Worm (Caenorhabditis elegans) whole organism, L2 larva: ENCODE results near the gene E02H4.4.

Experiments
- C34F6.9 ChIP-seq: fragments of 150-350 bp; optimal IDR thresholded peaks from 2 replicates; lab custom pipeline; 2014; ENCODE audit warnings: missing biosample characterization, missing genetic modification characterization
- F13H6.1 ChIP-seq: sonication (generic microtip); optimal IDR thresholded peaks from 2 replicates; lab custom pipeline; 2016; ENCODE audit warnings: missing genetic modification characterization, missing compliant biosample characterization
- R02D3.7 ChIP-seq: fragments of 150-350 bp; optimal IDR thresholded peaks from 2 replicates; lab custom pipeline; 2014; ENCODE audit warnings: missing biosample characterization, missing genetic modification characterization
- Y55F3AM.14 ChIP-seq: fragments of 200-800 bp; sonication (Bioruptor generic); optimal IDR thresholded peaks from 2 replicates; lab custom pipeline; 2018; ENCODE audit warnings: mild to moderate bottlenecking, missing genetic modification characterization, missing compliant biosample characterization
- ZK546.5 ChIP-seq: sonication (generic microtip); optimal IDR thresholded peaks from 2 replicates; lab custom pipeline; 2017; ENCODE audit warnings: missing biosample characterization, missing genetic modification characterization
- alr-1 ChIP-seq: fragments of 150-350 bp; optimal IDR thresholded peaks from 2 replicates; lab custom pipeline; 2014; ENCODE audit warnings: missing biosample characterization, missing genetic modification characterization
- aly-2 ChIP-seq: fragments of 150-350 bp; optimal IDR thresholded peaks from 2 replicates; lab custom pipeline; 2014; ENCODE audit warnings: missing biosample characterization, missing genetic modification characterization
- ama-1 ChIP-seq: fragments of 150-350 bp; optimal IDR thresholded peaks from 2 replicates; lab custom pipeline; 2018; ENCODE audit warnings: inconsistent platforms
- blmp-1 ChIP-seq: sonication (generic microtip); optimal IDR thresholded peaks from 2 replicates; lab custom pipeline; 2017; ENCODE audit warnings: missing genetic modification characterization, mild to moderate bottlenecking, missing compliant biosample characterization, antibody characterized with exemption, moderate library complexity; ENCODE audit not compliant: insufficient read depth
- ceh-16 ChIP-seq: fragments of 150-350 bp; optimal IDR thresholded peaks from 2 replicates; lab custom pipeline; 2014; ENCODE audit warnings: missing biosample characterization, missing genetic modification characterization
- ceh-82 ChIP-seq: fragments of 150-350 bp; optimal IDR thresholded peaks from 2 replicates; lab custom pipeline; 2014; ENCODE audit warnings: missing biosample characterization, missing genetic modification characterization
- crh-2 ChIP-seq: sonication (generic microtip); optimal IDR thresholded peaks from 2 replicates; lab custom pipeline; 2017; ENCODE audit warnings: missing biosample characterization, missing genetic modification characterization
- dmd-4 ChIP-seq: sonication (generic microtip); optimal IDR thresholded peaks from 2 replicates; lab custom pipeline; 2017; ENCODE audit warnings: missing biosample characterization, missing genetic modification characterization
- egl-27 ChIP-seq: sonication (generic microtip); optimal IDR thresholded peaks from 3 replicates; lab custom pipeline; 2017; ENCODE audit warnings: missing biosample characterization, missing genetic modification reagents, missing genetic modification characterization
- elt-1 ChIP-seq: fragments of 150-350 bp; optimal IDR thresholded peaks from 2 replicates; lab custom pipeline; 2014; ENCODE audit warnings: missing biosample characterization, missing genetic modification characterization
- elt-3 ChIP-seq: sonication (generic microtip); optimal IDR thresholded peaks from 2 replicates; lab custom pipeline; 2017; ENCODE audit warnings: missing biosample characterization, missing genetic modification characterization
- fos-1 ChIP-seq: fragments of 150-350 bp; optimal IDR thresholded peaks from 2 replicates; lab custom pipeline; 2014; ENCODE audit warnings: missing biosample characterization, missing genetic modification characterization
- gmeb-1 ChIP-seq: fragments of 150-350 bp; optimal IDR thresholded peaks from 2 replicates; lab custom pipeline; 2014; ENCODE audit warnings: missing biosample characterization, missing genetic modification characterization
- lin-11 ChIP-seq: fragments of 150-350 bp; sonication (generic microtip); optimal IDR thresholded peaks from 2 replicates; lab custom pipeline; 2014; ENCODE audit warnings: missing biosample characterization, missing genetic modification characterization, inconsistent platforms, mixed read lengths
- lin-13 ChIP-seq: fragments of 150-350 bp; optimal IDR thresholded peaks from 2 replicates; lab custom pipeline; 2014; ENCODE audit warnings: missing biosample characterization, missing genetic modification reagents, missing genetic modification characterization
- lin-39 ChIP-seq: fragments of 150-350 bp; optimal IDR thresholded peaks from 2 replicates; lab custom pipeline; 2014; ENCODE audit warnings: missing biosample characterization, missing genetic modification reagents, missing genetic modification characterization
- lsy-2 ChIP-seq, 2 experiments: fragments of 150-350 bp in 1 of 2; sonication (generic microtip) in 1 of 2; optimal IDR thresholded peaks; 2 replicates each; lab custom pipeline; 2014 to 2017; ENCODE audit warnings: missing biosample characterization in 2 of 2, missing genetic modification characterization in 2 of 2
- mab-5 ChIP-seq: fragments of 150-350 bp; optimal IDR thresholded peaks from 2 replicates; lab custom pipeline; 2014; ENCODE audit warnings: missing biosample characterization, missing genetic modification characterization
- mbf-1 ChIP-seq: sonication (generic microtip); optimal IDR thresholded peaks from 2 replicates; lab custom pipeline; 2017; ENCODE audit warnings: missing biosample characterization, missing genetic modification characterization
- mdl-1 ChIP-seq, 2 experiments: fragments of 150-350 bp in 1 of 2; sonication (generic microtip) in 1 of 2; optimal IDR thresholded peaks; 2 replicates each; lab custom pipeline; 2017; ENCODE audit warnings: missing biosample characterization in 2 of 2, missing genetic modification characterization in 2 of 2
- nhr-10 ChIP-seq: sonication (generic microtip); optimal IDR thresholded peaks from 2 replicates; lab custom pipeline; 2017; ENCODE audit warnings: missing biosample characterization, missing genetic modification characterization
- nhr-11 ChIP-seq: fragments of 150-350 bp; optimal IDR thresholded peaks from 2 replicates; lab custom pipeline; 2014; ENCODE audit warnings: missing biosample characterization, missing genetic modification characterization
- nhr-12 ChIP-seq: fragments of 150-350 bp; optimal IDR thresholded peaks from 2 replicates; lab custom pipeline; 2014; ENCODE audit warnings: missing biosample characterization, missing genetic modification characterization
- nhr-129 ChIP-seq: fragments of 150-350 bp; optimal IDR thresholded peaks from 2 replicates; lab custom pipeline; 2014; ENCODE audit warnings: missing biosample characterization, missing genetic modification characterization
- nhr-21 ChIP-seq: fragments of 150-350 bp; optimal IDR thresholded peaks from 2 replicates; lab custom pipeline; 2014; ENCODE audit warnings: missing biosample characterization, missing genetic modification characterization
- nhr-23 ChIP-seq: fragments of 150-350 bp; optimal IDR thresholded peaks from 2 replicates; lab custom pipeline; 2014; ENCODE audit warnings: missing biosample characterization, missing genetic modification reagents, missing genetic modification characterization
- nhr-237 ChIP-seq: fragments of 150-350 bp; optimal IDR thresholded peaks from 2 replicates; lab custom pipeline; 2014; ENCODE audit warnings: missing biosample characterization, missing genetic modification characterization
- nhr-25 ChIP-seq: fragments of 150-350 bp; sonication (generic microtip); optimal IDR thresholded peaks from 3 replicates; lab custom pipeline; 2014; ENCODE audit warnings: missing biosample characterization, missing genetic modification characterization
- nhr-6 ChIP-seq: fragments of 150-350 bp; optimal IDR thresholded peaks from 2 replicates; lab custom pipeline; 2014; ENCODE audit warnings: missing biosample characterization, missing genetic modification characterization
- nhr-77 ChIP-seq: fragments of 150-350 bp; optimal IDR thresholded peaks from 2 replicates; lab custom pipeline; 2014; ENCODE audit warnings: missing biosample characterization, missing genetic modification characterization
- peb-1 ChIP-seq: fragments of 150-350 bp; optimal IDR thresholded peaks from 2 replicates; lab custom pipeline; 2014; ENCODE audit warnings: missing biosample characterization, missing genetic modification characterization
- sem-4 ChIP-seq: fragments of 150-350 bp; optimal IDR thresholded peaks from 2 replicates; lab custom pipeline; 2014; ENCODE audit warnings: missing biosample characterization, missing genetic modification reagents, missing genetic modification characterization
- skn-1 ChIP-seq: sonication (generic microtip); optimal IDR thresholded peaks from 2 replicates; lab custom pipeline; 2017; ENCODE audit warnings: missing biosample characterization, missing genetic modification characterization
- sma-3 ChIP-seq: sonication (generic microtip); optimal IDR thresholded peaks from 2 replicates; lab custom pipeline; 2016; ENCODE audit warnings: missing genetic modification reagents, missing genetic modification characterization, missing compliant biosample characterization
- sma-9 ChIP-seq, 2 experiments: fragments of 150-350 bp in 1 of 2; sonication (generic microtip) in 1 of 2; optimal IDR thresholded peaks; 2 replicates each; lab custom pipeline; 2014 to 2016; ENCODE audit warnings: missing genetic modification characterization in 2 of 2, mild to moderate bottlenecking in 1 of 2, missing biosample characterization in 1 of 2, missing compliant biosample characterization in 1 of 2, missing genetic modification reagents in 1 of 2, moderate library complexity in 1 of 2
- snpc-4 ChIP-seq: fragments of 150-350 bp; optimal IDR thresholded peaks from 2 replicates; lab custom pipeline; 2014; ENCODE audit warnings: missing biosample characterization, missing genetic modification characterization
- unc-39 ChIP-seq: fragments of 150-350 bp; optimal IDR thresholded peaks from 2 replicates; lab custom pipeline; 2014; ENCODE audit warnings: missing biosample characterization, missing genetic modification characterization
- unc-55 ChIP-seq: fragments of 150-350 bp; sonication (generic microtip); optimal IDR thresholded peaks from 3 replicates; lab custom pipeline; 2014; ENCODE audit warnings: missing biosample characterization, missing genetic modification reagents, missing genetic modification characterization
- unc-62 ChIP-seq: fragments of 150-350 bp; optimal IDR thresholded peaks from 2 replicates; lab custom pipeline; 2014; ENCODE audit warnings: missing biosample characterization, missing genetic modification reagents, missing genetic modification characterization
- zag-1 ChIP-seq: fragments of 150-350 bp; optimal IDR thresholded peaks from 2 replicates; lab custom pipeline; 2014; ENCODE audit warnings: missing biosample characterization, missing genetic modification characterization
- ztf-1 ChIP-seq: fragments of 200-800 bp; sonication (Bioruptor generic); conservative IDR thresholded peaks from 2 replicates; pipeline ENCODE4 v1.3.6; 2022; ENCODE audit warnings: missing genetic modification characterization, missing compliant biosample characterization
- ztf-11 ChIP-seq: sonication (generic microtip); optimal IDR thresholded peaks from 2 replicates; lab custom pipeline; 2017; ENCODE audit warnings: missing biosample characterization, missing genetic modification characterization
- ztf-4 ChIP-seq: fragments of 150-350 bp; optimal IDR thresholded peaks from 2 replicates; lab custom pipeline; 2014; ENCODE audit warnings: missing biosample characterization, missing genetic modification characterization

Gene E02H4.4

DNA sequence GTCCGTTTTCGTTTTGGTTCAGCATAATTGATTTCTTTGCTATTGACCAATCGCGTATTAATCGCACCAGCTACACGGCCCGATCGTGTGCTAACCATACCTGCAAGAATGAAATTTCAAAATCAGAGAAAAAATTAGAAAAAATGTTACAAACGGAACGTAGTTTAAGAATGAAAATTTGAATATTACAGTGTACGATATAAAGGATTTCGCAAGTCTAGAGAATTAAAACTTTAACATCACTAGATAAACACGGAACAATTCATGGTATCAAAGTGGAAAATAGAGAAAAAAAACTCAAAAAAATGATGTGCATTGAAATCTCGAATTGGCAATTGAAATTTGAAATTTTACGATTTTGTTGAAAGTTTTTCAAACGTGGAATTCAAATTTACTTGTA is 38.8 kb downstream of the E02H4.4 start, which contains the start of gene madd-3:
Gene madd-3 (minus strand): TSS at position 101 of the 400 bp plus-strand sequence.
- TF ChIP-seq lin-13 (GFP tag; lab: Kevin White, UChicago), result no peak
- TF ChIP-seq nhr-237 (tag; lab: Kevin White, UChicago), result no peak
- TF ChIP-seq nhr-21 (tag; lab: Kevin White, UChicago), result no peak
- TF ChIP-seq sma-3 (GFP tag; lab: Kevin White, UChicago), result no peak
- no peak for TF ChIP-seq R02D3.7
- no peak for TF ChIP-seq ceh-82 (tag; lab: Kevin White, UChicago)

DNA sequence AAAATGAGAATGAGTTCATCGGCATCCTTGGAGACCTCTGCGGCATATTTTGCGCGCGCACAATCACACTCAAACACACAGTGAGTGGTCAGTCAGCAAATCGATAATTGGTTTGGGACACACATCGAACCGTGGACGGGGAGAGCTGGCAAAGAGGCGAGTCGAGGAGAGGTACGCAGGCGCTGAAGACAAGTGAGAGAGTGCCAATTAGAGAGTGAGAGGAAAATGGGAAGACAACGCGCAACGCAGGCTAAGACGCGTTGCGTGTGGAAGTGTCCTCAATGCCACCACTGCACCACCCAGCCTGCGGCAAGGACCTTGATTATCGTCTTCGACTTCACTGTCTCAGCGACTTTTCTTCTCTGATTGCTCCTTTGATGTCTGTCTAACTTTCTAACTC is 39.4 kb downstream of the E02H4.4 start:
- TF ChIP-seq sma-3 (GFP tag; lab: Kevin White, UChicago), result peak; percentile 43
- no peak for TF ChIP-seq elt-1
- TF ChIP-seq egl-27 (tag; lab: Kevin White, UChicago), result peak; percentile 62
- TF ChIP-seq fos-1 (tag; lab: Kevin White, UChicago), result peak; percentile 13
- peak; percentile 47 for TF ChIP-seq sem-4 (tag; lab: Kevin White, UChicago)
- no peak for TF ChIP-seq nhr-77 (tag; lab: Kevin White, UChicago)
- TF ChIP-seq ztf-4 (tag; lab: Kevin White, UChicago), result peak; percentile 28
- TF ChIP-seq lin-11 (tag; lab: Kevin White, UChicago), result peak; percentile 25
- peak; percentile 83 for TF ChIP-seq unc-55
- peak; percentile 44 for TF ChIP-seq mab-5
- TF ChIP-seq nhr-21 (tag; lab: Kevin White, UChicago), result no peak
- no peak for TF ChIP-seq elt-3 (tag; lab: Kevin White, UChicago)
- TF ChIP-seq nhr-6 (tag; lab: Kevin White, UChicago), result no peak
- peak; percentile 87 for TF ChIP-seq C34F6.9 (tag; lab: Kevin White, UChicago)
- TF ChIP-seq ZK546.5 (tag; lab: Kevin White, UChicago), result no peak
- no peak for TF ChIP-seq nhr-10
- peak; percentile 79 for TF ChIP-seq sma-9 (GFP tag; optimal IDR thresholded peaks at IDR 0.05; lab: Kevin White, UChicago)
- no peak for TF ChIP-seq sma-9 (tag; optimal IDR thresholded peaks at IDR 0.05; lab: Kevin White, UChicago)
- no peak for TF ChIP-seq nhr-237 (tag; lab: Kevin White, UChicago)
- TF ChIP-seq mdl-1 (tag; optimal IDR thresholded peaks at IDR 0.05; lab: Kevin White, UChicago), result peak; percentile 35 to 50
- TF ChIP-seq alr-1, result no peak
- no peak for TF ChIP-seq nhr-23 (tag; lab: Kevin White, UChicago)
- TF ChIP-seq lin-13 (GFP tag; lab: Kevin White, UChicago), result peak; percentile 78
- TF ChIP-seq peb-1 (tag; lab: Kevin White, UChicago), result peak; percentile 80
- TF ChIP-seq nhr-129 (tag; lab: Kevin White, UChicago), result peak; percentile 91
- TF ChIP-seq lin-39 (tag; lab: Kevin White, UChicago), result no peak
- TF ChIP-seq Y55F3AM.14, result no peak
- TF ChIP-seq skn-1 (tag; lab: Kevin White, UChicago), result no peak
- no peak for TF ChIP-seq dmd-4 (tag; lab: Kevin White, UChicago)
- TF ChIP-seq ceh-16, result no peak
- TF ChIP-seq F13H6.1 (tag; lab: Kevin White, UChicago), result peak; percentile 89
- peak in 1 of 2 experiments; percentile 67 for TF ChIP-seq lsy-2 (tag; optimal IDR thresholded peaks at IDR 0.05; lab: Kevin White, UChicago)
- TF ChIP-seq ceh-82 (tag; lab: Kevin White, UChicago), result no peak
- TF ChIP-seq aly-2 (tag; lab: Kevin White, UChicago), result no peak
- TF ChIP-seq nhr-11 (tag; lab: Kevin White, UChicago), result no peak
- TF ChIP-seq zag-1 (tag; lab: Kevin White, UChicago), result peak; percentile 46
- no peak for TF ChIP-seq R02D3.7
- no peak for TF ChIP-seq ztf-11 (tag; lab: Kevin White, UChicago)
- peak; percentile 83 for TF ChIP-seq crh-2 (tag; lab: Kevin White, UChicago)
- TF ChIP-seq nhr-25 (tag; lab: Kevin White, UChicago), result peak; percentile 52
- no peak for TF ChIP-seq nhr-12 (tag; lab: Kevin White, UChicago)
- TF ChIP-seq gmeb-1 (tag; lab: Kevin White, UChicago), result peak; percentile 63
- no peak for TF ChIP-seq blmp-1 (tag; lab: Kevin White, UChicago)
- no peak for TF ChIP-seq ztf-1 (GFP tag; lab: Robert Waterston, UW)
- TF ChIP-seq unc-62 (GFP tag; lab: Kevin White, UChicago), result no peak
- no peak for TF ChIP-seq unc-39 (tag; lab: Kevin White, UChicago)
- no peak for TF ChIP-seq mbf-1
- TF ChIP-seq snpc-4 (tag; lab: Kevin White, UChicago), result peak; percentile 55
- TF ChIP-seq ama-1 (lab: Kevin White, UChicago), result no peak
- TF ChIP-seq, all 48 proteins: peak for 21
